Worm (Caenorhabditis elegans) whole organism, young adult: ENCODE measurements around the gene egg-3.

ENCODE experiments used
- hmg-1.2 ChIP-seq: fragments of 200-800 bp; sonication (Bioruptor generic); IDR thresholded peaks from 2 replicates; pipeline ENCODE4 v1.3.6; 2022; ENCODE audit warnings: missing genetic modification reagents, missing genetic modification characterization, missing compliant biosample characterization
- lin-35 ChIP-seq, 3 experiments: fragments of 150-350 bp in 2 of 3; sonication (generic microtip) in 1 of 3; optimal IDR thresholded peaks; 2 replicates each; lab custom pipeline; 2014 to 2018; ENCODE audit warnings: missing biosample characterization in 3 of 3, missing genetic modification characterization in 3 of 3, missing genetic modification reagents in 3 of 3
- mxl-1 ChIP-seq: sonication (generic microtip); optimal IDR thresholded peaks from 2 replicates; lab custom pipeline; 2016; ENCODE audit warnings: missing genetic modification characterization, missing compliant biosample characterization
- snpc-4 ChIP-seq, 5 experiments: fragments of 150-350 bp in 1 of 5; sonication (generic microtip) in 4 of 5; optimal IDR thresholded peaks; 2 replicates each; lab custom pipeline; 2014 to 2018; ENCODE audit warnings: missing genetic modification characterization in 5 of 5, missing biosample characterization in 3 of 5, antibody characterized with exemption in 2 of 5, mild to moderate bottlenecking in 2 of 5, missing compliant biosample characterization in 2 of 5, missing genotype in 2 of 5, moderate library complexity in 2 of 5, missing genetic modification reagents in 1 of 5

ce11 chrII:10917174-10917573, 32.9 kb upstream of the egg-3 start, which contains the start of gene F44F4.10:
- TF ChIP-seq snpc-4 (GFP tag; optimal IDR thresholded peaks at IDR 0.05; lab: Kevin White, UChicago) (no peak), snpc-4 (tag; optimal IDR thresholded peaks at IDR 0.05; lab: Kevin White, UChicago) (no peak), mxl-1 (tag; lab: Kevin White, UChicago) (no peak), hmg-1.2 (GFP tag; lab: Robert Waterston, UW) (no peak), lin-35 (GFP tag; optimal IDR thresholded peaks at IDR 0.05; lab: Kevin White, UChicago) (no peak)
